Worm (Caenorhabditis elegans) whole organism, dauer: ENCODE data around the gene acdh-8.
"Not testable (repeated sequence)": the region's sequence is repeated elsewhere in the genome, so short reads cannot be mapped to it uniquely, and the experiment has no call there.

Experiments used
- unc-62 ChIP-seq: sonication (generic microtip); optimal IDR thresholded peaks from 2 replicates; lab custom pipeline; 2017; ENCODE audit warnings: missing biosample characterization, missing genetic modification reagents, missing genetic modification characterization

The acdh-8 gene

DNA sequence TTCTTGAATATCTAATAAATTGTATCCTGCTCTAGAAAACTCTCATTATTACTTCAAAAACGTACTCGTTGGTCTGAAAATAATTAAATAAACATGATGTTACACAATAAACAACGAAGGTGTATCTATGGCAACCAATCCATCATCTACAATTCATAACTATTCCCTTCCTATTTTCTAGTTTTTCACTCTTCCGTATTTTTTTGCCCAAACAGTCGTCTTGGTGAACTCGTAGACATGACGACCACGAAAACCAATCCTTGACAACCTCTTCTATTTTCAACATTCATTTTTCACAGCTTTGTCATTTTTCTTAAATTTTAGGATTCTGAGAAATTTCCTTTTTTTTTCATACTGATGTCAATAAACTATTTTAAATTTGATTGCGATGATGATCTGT, 5.5 kb upstream of the acdh-8 start, which contains the start of gene K05F1.13:
Gene K05F1.13, plus strand, starts transcription at position 301 of the 400 bp plus-strand sequence.
- TF ChIP-seq unc-62 (GFP tag; lab: Kevin White, UChicago): no peak

DNA sequence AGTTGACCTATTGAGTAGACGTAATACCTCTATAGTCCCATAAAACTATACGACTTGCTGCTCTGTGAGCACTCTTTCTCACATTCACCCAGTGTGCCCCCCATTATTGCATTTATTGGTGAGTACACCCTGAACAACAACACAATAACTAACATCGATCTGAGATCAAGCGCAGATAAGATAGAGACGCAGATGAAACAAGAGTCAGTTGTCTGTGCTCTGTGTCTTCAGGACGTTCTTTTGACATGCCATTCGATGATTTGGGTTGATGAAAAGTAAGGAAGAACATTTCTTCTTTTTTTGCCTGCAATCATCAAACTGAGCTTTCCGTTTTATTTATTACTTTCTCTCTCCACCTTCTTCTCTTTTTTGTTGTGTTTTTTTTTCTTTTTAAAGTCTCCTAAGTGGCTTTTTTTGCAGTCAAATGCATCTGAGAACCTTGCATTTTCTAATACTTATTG, 4.0 kb upstream of the acdh-8 start, which contains the start of gene lect-2:
Gene lect-2, plus strand, starts transcription at position 411 of the 461 bp plus-strand sequence.
- TF ChIP-seq unc-62 (GFP tag; lab: Kevin White, UChicago): no peak

DNA sequence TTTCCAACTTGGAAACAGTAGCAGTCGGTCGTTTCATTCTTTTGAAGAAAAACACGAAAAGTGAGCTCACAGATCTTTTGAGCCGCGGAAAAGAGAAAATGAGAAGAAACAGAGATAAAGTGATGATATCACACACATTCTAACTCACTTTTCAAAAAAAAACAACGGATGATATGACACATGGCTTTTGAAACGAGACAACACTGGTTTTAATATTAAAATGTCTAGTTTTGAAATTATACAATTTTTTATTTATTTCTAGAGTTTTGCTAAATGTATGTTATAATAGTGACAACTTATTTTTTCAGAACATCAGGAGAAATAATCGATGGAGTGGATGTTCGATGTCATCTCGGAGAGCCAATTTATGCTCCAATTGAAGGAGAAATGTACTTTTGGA, 1.8 kb upstream of the acdh-8 start, which contains the start of gene K05F1.14:
Gene K05F1.14, minus strand, starts transcription at position 101 of the 400 bp plus-strand sequence.
- TF ChIP-seq unc-62 (GFP tag; lab: Kevin White, UChicago): no peak

DNA sequence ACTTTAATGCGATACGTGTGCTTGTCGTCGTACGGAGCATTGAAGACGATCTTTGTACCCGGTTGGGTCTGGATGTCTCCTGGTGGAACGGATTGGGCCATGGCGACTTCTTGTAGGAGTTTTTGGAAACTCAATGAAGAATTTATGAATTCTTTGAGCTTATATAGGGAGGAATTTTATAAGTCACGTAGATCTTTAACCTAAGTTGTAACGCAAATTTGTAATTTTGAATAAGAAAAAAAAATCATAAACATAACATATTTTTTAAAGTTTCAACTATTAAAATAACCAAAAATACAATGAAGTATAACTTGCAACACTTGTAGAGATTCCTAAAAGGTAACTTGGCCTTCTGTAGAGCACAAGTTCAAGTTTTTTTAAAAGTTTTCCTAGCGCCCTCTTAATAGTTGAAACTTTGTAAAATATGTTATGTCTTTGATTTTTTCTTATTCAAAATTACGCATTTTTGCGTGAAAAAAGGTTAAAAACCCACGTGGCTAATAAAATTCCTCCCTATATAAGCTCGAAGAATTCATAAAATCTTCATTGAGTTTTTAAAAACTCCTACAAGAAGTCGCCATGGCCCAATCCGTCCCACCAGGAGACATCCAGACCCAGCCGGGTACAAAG, 3.2 kb downstream of the acdh-8 start, which contains the start of the genes msp-63 and msp-142:
Gene msp-63, minus strand, starts transcription at position 101 of the 630 bp plus-strand sequence.
Gene msp-142, plus strand, starts transcription at position 580 of the 630 bp plus-strand sequence.
- TF ChIP-seq unc-62 (GFP tag; lab: Kevin White, UChicago): no peak

DNA sequence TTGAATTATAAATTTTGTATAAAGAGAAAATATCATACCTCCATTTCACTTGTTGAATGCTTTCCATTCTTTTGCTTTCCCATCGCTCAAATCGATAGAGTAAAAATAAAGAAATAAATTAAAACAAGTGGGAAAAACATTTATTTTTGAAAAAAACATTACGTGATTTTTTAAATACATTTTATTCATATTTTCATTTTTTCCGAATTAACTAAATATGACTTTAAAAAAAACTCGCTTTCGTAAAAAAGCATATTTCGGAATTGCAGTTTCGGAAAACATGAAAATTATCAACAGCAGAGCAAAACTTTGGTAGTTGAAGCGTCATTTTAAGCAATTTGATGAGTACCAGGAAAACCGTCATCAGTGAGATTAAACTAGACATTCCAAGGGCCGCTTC, 5.3 kb downstream of the acdh-8 start, which contains the start of gene K05F1.8:
Gene K05F1.8, minus strand, starts transcription at position 101 of the 400 bp plus-strand sequence.
- no peak for TF ChIP-seq unc-62 (GFP tag; lab: Kevin White, UChicago)

DNA sequence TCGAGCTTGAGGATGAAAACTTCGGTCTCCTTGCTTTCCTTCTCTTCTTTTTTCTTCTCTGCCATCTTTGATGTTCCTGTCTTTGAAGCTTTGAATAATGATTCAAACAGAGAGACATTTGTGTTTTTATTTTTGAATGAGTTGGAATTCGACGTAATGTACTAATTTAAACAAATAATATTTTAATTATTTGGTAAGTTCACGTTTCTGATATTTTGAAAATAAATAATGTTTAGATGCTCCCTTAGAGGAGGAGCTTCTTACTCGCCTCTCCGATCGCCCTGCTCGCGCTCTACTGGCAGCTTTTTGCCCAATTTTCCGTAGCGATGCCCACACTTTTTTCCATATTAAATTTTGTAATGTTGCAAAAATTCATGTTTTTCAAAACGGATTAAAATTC, 6.8 kb downstream of the acdh-8 start, which contains the start of the genes K05F1.9 and K05F1.1:
Gene K05F1.9, minus strand, starts transcription at position 101 of the 400 bp plus-strand sequence.
Gene K05F1.1, plus strand, starts transcription at position 308 of the 400 bp plus-strand sequence.
- no peak for TF ChIP-seq unc-62 (GFP tag; lab: Kevin White, UChicago)

DNA sequence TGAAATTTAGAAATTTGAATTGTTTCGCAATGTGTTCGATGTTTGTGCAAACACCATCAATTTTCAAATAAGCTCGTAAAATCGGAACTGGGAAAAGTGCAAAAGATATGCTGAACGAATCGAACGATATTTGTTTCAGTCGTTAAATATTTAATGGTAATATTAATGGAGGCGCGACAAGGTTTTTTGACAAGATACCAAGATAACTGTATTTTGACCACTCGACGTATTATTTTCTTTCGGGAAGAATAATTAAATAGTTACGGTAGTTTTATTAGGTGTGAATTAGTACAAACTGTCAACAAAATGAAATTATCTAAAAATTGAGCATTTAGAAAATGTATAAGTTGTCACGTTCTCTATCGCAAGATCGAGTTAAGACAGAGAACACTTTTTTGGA, 10.0 kb downstream of the acdh-8 start:
- TF ChIP-seq unc-62 (GFP tag; lab: Kevin White, UChicago): no peak

DNA sequence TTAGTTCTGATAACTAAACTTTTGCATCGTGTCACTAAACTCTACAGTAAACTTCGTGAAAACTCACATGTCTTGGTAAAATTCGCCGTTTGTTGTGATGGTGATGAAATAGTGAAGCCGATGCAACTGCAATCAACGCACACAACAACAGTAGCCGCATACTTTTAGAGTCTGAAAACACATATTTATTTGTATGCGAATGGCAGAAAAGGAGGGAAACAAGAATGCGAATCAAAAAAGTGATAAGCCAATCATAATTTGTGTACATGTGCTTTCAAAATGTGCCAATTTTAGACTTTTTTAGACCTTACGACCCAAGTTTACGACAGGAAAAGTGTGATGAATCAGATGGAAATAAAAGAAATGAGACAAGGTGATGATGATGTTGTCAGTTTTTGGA, 11.0 kb downstream of the acdh-8 start, which contains the start of gene K05F1.10:
Gene K05F1.10, minus strand, starts transcription at position 171 of the 400 bp plus-strand sequence.
- no peak for TF ChIP-seq unc-62 (GFP tag; lab: Kevin White, UChicago)

DNA sequence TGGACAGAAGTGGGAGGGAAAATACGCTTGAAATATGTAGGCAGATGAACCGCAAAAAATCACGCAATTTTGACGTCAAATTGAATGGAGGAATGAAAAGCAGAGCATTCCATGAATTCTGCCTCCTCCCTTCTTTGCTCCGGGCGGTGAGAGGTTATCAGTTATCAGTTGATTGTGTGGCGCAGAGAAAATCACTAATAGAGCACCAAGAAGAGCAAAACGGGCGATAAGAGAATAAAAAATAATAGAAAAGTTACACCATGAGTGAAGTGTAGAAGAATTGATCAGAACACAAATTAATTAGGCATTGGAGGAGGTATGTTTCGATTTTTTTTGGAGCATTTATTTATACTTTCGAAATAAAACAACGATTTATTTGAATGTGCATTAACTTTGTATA, 12.3 kb downstream of the acdh-8 start:
- TF ChIP-seq unc-62 (GFP tag; lab: Kevin White, UChicago): no peak

DNA sequence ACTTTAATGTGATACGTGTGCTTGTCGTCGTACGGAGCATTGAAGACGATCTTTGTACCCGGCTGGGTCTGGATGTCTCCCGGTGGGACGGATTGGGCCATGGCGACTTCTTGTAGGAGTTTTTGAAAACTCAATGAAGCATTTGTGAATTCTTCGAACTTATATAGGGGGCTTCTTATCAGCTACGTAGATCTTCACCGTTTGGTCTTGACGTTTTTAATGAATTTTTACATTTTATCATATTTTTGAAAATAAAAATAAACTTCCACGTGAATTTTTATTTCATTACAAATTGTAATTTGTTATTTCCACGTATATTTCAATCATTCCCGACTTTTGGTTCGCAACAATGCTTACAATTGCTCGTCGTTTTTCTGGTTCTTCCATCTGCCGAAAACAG, 15.9 kb downstream of the acdh-8 start, which contains the start of the genes msp-64 and ZK1248.5:
Gene msp-64, minus strand, starts transcription at position 101 of the 400 bp plus-strand sequence.
Gene ZK1248.5, plus strand, starts transcription at position 285 of the 400 bp plus-strand sequence.
- no peak for TF ChIP-seq unc-62 (GFP tag; lab: Kevin White, UChicago)

DNA sequence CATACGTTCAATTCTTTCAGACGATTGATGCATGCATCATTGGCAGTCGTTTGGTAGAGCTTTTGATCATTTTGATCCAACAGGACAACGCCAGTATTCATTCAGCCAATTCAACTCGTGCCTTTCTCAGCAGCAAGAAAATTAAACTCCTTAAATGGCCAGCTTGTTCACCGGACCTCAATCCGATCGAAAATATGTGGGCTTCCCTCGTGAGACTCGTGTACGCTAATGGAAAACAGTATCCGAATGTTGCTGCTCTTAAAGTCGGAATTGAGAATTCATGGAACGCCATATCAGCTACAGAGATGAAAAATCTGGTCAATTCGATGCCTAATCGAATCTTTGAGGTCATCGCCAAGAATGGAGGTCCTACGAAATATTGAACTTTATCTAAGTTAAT, 21.1 kb downstream of the acdh-8 start, which contains the start of gene wago-5:
Gene wago-5, minus strand, starts transcription at position 101 of the 400 bp plus-strand sequence.
- TF ChIP-seq unc-62 (GFP tag; lab: Kevin White, UChicago): not testable (repeated sequence)

DNA sequence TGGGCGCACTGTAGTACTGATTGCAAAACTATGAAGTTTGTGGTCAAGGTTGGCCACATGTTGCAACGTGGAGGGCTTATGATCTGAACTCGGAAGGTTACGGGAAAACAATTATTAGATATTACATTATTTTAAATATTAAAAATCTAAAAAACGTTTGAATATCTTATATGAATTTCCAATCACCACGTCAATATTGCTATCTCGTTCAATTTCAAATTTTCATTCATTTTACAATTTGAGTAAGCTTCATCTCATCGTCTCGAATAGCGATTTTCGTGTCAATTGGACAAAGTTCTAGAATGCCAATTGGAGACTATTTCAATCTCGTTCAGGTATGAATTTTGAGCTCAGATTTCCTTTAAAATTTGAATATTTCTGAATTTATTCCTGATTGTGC, 22.1 kb downstream of the acdh-8 start, which contains the start of gene ZK1248.20:
Gene ZK1248.20, plus strand, starts transcription at position 301 of the 400 bp plus-strand sequence.
- no peak for TF ChIP-seq unc-62 (GFP tag; lab: Kevin White, UChicago)

DNA sequence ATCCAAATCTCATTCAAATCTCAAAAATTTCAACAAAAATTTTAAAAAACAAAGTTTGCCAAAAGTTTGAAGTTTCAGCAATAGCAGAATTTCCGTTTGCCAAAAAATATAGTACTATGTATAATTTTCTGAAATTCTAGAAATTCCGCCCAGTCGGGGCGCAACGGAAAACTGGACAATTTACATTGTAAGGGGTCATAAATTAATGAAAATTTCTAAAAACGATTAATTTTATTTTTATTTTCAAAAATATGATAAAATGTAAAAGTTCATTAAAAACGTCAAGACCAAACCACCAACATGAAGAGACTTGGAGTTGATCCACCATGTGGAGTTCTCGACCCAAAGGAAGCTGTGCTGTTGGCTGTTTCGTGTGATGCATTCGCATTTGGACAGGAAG, 24.0 kb downstream of the acdh-8 start, which contains the start of gene ZK1248.4:
Gene ZK1248.4, plus strand, starts transcription at position 301 of the 400 bp plus-strand sequence.
- no peak for TF ChIP-seq unc-62 (GFP tag; lab: Kevin White, UChicago)

DNA sequence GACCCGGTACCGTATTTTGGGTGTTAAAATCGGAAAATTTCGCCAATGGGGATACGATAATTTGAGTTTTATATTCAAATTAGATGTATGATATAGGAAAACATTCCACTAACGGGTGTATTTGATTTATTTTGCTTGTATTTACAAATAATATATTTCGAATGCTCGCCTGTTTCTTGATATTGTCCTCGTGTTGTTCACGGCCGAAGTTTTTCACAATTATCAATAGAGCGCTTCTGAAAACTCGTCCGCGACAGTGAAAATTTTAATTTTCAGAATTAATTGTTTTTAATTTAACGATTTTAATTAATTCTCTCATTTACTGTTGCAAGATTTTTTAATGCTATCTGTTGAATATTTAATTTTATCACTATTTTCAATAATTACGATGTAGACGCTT, 25.4 kb downstream of the acdh-8 start:
- TF ChIP-seq unc-62 (GFP tag; lab: Kevin White, UChicago): no peak

DNA sequence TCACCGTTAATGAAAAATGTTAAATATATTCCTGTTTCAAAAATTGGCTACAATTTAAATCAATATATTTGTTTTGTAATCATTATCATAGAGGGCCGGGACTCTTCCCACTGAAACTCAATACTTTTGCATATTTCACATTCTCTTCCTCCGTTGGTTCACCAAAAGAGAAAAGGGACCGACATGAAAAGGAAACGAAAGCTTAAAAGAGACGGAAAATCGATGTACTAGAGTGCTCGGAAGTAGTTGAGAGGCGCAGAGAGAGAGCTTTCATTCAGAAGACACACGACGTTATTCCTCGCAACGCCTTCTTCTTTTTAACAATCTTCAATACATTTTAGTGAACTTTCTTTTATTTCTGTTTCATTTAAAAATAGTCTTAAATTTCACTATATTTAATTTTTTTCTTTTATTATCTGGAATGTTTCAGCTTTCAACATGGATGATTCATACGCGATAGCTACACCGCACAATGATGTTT, 26.0 kb downstream of the acdh-8 start, which contains the start of gene ehs-1:
Gene ehs-1, plus strand, starts transcription at position 431 of the 481 bp plus-strand sequence.
- TF ChIP-seq unc-62 (GFP tag; lab: Kevin White, UChicago): no peak

DNA sequence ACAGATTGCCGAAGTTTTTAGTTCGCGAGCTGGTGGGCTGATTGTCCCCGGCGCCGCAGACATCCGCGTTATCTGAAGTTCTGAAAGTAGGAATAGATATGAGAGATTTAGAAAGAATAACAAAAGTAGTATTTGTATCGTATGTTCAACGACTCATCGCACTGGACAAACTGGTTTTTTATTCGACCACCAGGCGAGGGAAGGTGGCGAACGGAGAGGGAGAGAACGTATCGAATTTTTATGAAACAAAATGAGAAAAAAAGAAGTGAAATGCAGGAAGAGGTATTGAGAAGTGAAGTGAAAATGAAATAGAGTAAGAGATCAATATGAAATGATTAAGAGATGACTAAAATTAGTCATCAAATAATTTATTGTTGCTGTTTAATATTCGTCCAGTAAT, 33.1 kb downstream of the acdh-8 start, which contains the start of gene tbc-2:
Gene tbc-2, minus strand, starts transcription at position 80 of the 400 bp plus-strand sequence.
- TF ChIP-seq unc-62 (GFP tag; lab: Kevin White, UChicago): no peak
